Worm (Caenorhabditis elegans): ENCODE results near the gene srw-100.

DNA sequence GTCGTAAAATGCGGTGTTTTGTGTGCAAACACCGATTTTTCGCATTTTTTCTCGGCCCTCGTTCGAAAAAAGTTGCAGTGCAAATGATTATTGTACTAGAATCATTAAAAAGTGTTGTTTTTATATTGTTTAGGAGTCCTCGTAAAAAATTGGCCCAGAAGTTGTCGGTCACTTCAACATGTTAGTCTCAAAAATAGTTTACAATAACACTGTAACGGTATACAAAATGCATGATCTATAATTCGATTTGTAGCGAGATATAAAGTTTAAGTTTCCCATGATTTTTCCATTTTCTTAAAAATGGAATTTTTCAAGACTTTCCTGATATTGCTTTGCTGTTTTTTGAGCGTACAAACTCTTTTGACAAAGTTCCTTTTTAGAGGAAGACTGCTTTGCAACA is 44.1 kb upstream of the srw-100 start, which contains the start of gene K04F1.8:
- TF ChIP-seq skn-1 (tag; optimal IDR thresholded peaks at IDR 0.05), result no peak
- TF ChIP-seq nhr-28 (tag; optimal IDR thresholded peaks at IDR 0.05), result no peak
- TF ChIP-seq Y105C5A.15 (GFP tag; IDR thresholded peaks at IDR 0.05), result no peak
- TF ChIP-seq hlh-30 (tag; optimal IDR thresholded peaks at IDR 0.05; ENCODE audit: insufficient read depth), result no peak
- TF ChIP-seq unc-130 (GFP tag; optimal IDR thresholded peaks at IDR 0.05), result no peak
- TF ChIP-seq pqm-1 (tag; optimal IDR thresholded peaks at IDR 0.05), result no peak
- no peak for TF ChIP-seq nhr-237 (tag; optimal IDR thresholded peaks at IDR 0.05)
- TF ChIP-seq fkh-10 (GFP tag; optimal IDR thresholded peaks at IDR 0.05), result no peak
